Fruit fly (Drosophila melanogaster) whole organism, pupa: ENCODE data around the gene Cyp28d1.

Source experiments
- CG10348 ChIP-seq: fragments of 200-800 bp; sonication (Bioruptor generic); IDR thresholded peaks from 2 replicates; pipeline ENCODE4 v1.3.6; 2022; ENCODE audit warnings: missing biosample characterization, missing genetic modification characterization
- CG32121 ChIP-seq: fragments of 200-800 bp; sonication (Bioruptor generic); IDR thresholded peaks from 2 replicates; pipeline ENCODE4 v1.3.6; 2022; ENCODE audit warnings: missing biosample characterization, missing genetic modification characterization
- EcR ChIP-seq: fragments of 200-800 bp; sonication (Bioruptor generic); optimal IDR thresholded peaks from 3 replicates; lab custom pipeline; 2019; ENCODE audit warnings: missing biosample characterization, missing genetic modification characterization, mild to moderate bottlenecking, moderate library complexity, missing genetic modification reagents

- TF ChIP-seq CG32121 (GFP tag; lab: Robert Waterston, UW) (no peak), CG10348 (GFP tag; lab: Robert Waterston, UW) (no peak), EcR (no peak)
These were observed 21.9 kb downstream of the Cyp28d1 start for dm6 chr2L:5232175-5232574.
